Fruit fly (Drosophila melanogaster): ENCODE measurements around the gene Art8.

The Art8 gene

DNA sequence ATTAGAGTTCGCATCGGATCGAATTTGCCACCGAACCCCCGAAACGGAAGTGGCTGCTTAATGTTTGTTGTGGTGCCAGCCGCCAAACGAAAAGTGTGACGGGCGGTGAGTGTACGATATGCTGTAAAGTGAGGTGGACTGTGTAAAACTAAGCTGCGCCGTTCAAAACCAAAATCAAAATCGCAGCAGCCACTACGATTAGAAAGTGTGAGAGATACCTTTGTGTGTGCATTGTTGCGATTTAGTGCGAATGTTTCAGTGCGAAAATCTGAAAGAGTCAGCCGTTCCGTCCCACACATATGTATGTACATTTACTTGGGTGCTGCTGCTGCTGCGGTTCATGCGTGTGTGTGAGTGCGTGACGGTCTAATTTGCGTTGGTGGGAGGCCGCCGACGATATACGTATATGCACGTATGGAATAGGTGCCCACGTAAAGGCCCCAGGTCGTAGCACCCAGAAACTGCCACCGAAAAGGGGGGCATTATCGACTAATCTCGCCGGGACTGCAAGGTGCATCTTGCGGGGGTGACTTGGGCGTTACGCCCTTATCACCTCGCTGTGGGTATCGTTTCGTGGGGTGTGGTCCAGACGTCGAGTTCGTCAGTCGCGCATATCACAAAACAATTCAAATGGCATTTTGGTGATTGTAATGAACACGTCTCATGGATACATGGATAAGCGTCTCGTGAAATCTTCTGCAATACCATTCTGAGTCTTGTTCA lies 33.9 kb downstream of the Art8 start:
- TF ChIP-seq EcR (GFP tag; optimal IDR thresholded peaks at IDR 0.05), result peak; percentile 55
- TF ChIP-seq CG32121 (GFP tag; IDR thresholded peaks at IDR 0.05), result no peak

dm6 chr2L:10976046-10976863 lies 34.6 kb downstream of the Art8 start, which contains the start of the genes ATPsynG and SCAR:
Gene ATPsynG, minus strand, starts transcription at chr2L:10976399.
Gene SCAR, plus strand, starts transcription at chr2L:10976772.
- TF ChIP-seq Ets98B (GFP tag; IDR thresholded peaks at IDR 0.05) (no peak), CG13204 (GFP tag; optimal IDR thresholded peaks at IDR 0.05) (no peak), rn (GFP tag; IDR thresholded peaks at IDR 0.05) (no peak), CG32121 (GFP tag; IDR thresholded peaks at IDR 0.05) (no peak), Pif1A (GFP tag; optimal IDR thresholded peaks at IDR 0.05) (no peak), CG17806 (tag; optimal IDR thresholded peaks at IDR 0.05) (no peak), fd96Ca (GFP tag; IDR thresholded peaks at IDR 0.05) (no peak), CG8301 (tag; optimal IDR thresholded peaks at IDR 0.05) (no peak), CG14655 (GFP tag; optimal IDR thresholded peaks at IDR 0.05) (no peak), CG12605 (GFP tag; IDR thresholded peaks at IDR 0.05) (no peak), CG10348 (GFP tag; IDR thresholded peaks at IDR 0.05) (no peak), Pif1B (GFP tag; optimal IDR thresholded peaks at IDR 0.05) (no peak), D1 (tag; optimal IDR thresholded peaks at IDR 0.05) (no peak), Snoo (tag; optimal IDR thresholded peaks at IDR 0.05) (no peak), EcR (GFP tag; optimal IDR thresholded peaks at IDR 0.05) (no peak), CG34367 (tag; optimal IDR thresholded peaks at IDR 0.05) (no peak), gl (tag; optimal IDR thresholded peaks at IDR 0.05) (no peak), CG8159 (tag; optimal IDR thresholded peaks at IDR 0.05) (no peak), CG9948 (tag; optimal IDR thresholded peaks at IDR 0.05) (no peak), CG15710 (tag; optimal IDR thresholded peaks at IDR 0.05) (no peak)

DNA sequence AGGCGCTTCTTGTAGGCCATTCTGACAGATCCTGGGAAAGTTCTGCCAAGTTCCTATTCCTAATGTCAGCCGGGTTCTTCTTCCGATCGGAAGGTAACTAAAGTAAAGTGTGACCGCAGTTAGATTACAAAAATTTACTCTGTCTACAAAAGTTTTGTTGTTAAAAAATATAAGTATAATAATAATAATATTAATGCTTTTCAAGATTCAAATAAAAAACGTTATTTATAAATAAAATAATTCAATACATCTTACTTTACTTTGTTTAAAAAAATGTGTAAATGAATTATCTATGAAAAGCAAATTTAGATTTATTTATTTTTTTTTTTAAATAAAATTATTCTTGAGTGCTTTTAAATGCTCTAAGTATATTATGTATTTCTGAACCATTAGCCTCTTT lies 35.7 kb downstream of the Art8 start, which contains the start of gene abo:
abo (minus strand) TSS at position 101 of the 400 bp plus-strand sequence.
- no peak for TF ChIP-seq CG9948 (tag; optimal IDR thresholded peaks at IDR 0.05)
- TF ChIP-seq CG8301 (tag; optimal IDR thresholded peaks at IDR 0.05), result no peak
- no peak for TF ChIP-seq Pif1A (GFP tag; optimal IDR thresholded peaks at IDR 0.05)
- no peak for TF ChIP-seq CG8159 (tag; optimal IDR thresholded peaks at IDR 0.05)
- TF ChIP-seq gl (tag; optimal IDR thresholded peaks at IDR 0.05), result no peak

- TF ChIP-seq CG14655 (GFP tag; optimal IDR thresholded peaks at IDR 0.05) (no peak), Snoo (tag; optimal IDR thresholded peaks at IDR 0.05) (no peak), CG17806 (tag; optimal IDR thresholded peaks at IDR 0.05) (no peak), CG34367 (tag; optimal IDR thresholded peaks at IDR 0.05) (no peak), CG15710 (tag; optimal IDR thresholded peaks at IDR 0.05) (no peak), CG10348 (GFP tag; IDR thresholded peaks at IDR 0.05) (no peak), CG13204 (GFP tag; optimal IDR thresholded peaks at IDR 0.05) (no peak), CG8301 (tag; optimal IDR thresholded peaks at IDR 0.05) (no peak), Pif1B (GFP tag; optimal IDR thresholded peaks at IDR 0.05) (no peak), fd96Ca (GFP tag; IDR thresholded peaks at IDR 0.05) (no peak), CG32121 (GFP tag; IDR thresholded peaks at IDR 0.05) (no peak), gl (tag; optimal IDR thresholded peaks at IDR 0.05) (no peak), CG4496 (GFP tag; IDR thresholded peaks at IDR 0.05) (no peak), EcR (GFP tag; optimal IDR thresholded peaks at IDR 0.05) (no peak), Pif1A (GFP tag; optimal IDR thresholded peaks at IDR 0.05) (no peak)
Observed at dm6 chr2L:10974638-10975037, 36.2 kb downstream of the Art8 start.

DNA sequence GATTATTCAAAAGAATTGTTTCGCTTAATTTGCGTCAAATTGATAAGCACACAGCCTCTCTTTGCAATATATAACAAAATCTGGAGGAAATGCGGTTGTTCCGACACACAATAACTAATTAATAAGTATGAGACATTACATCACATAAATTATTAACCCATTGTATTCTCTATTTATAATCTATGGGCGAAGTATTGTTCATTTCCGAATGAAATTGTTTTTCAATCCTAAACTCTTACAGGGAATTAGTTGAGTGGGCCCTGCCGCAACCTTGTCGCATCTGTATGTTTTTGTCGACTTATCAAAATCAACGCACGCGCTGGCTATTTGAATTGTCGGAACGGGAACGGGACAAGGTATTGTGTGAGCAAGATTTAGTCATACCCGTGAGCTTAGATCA lies 38.7 kb downstream of the Art8 start, which contains the start of gene CG16743:
CG16743 (plus strand) TSS at position 57 of the 400 bp plus-strand sequence.
- TF ChIP-seq CG8301 (tag; optimal IDR thresholded peaks at IDR 0.05) (no peak), CG9948 (tag; optimal IDR thresholded peaks at IDR 0.05) (no peak), Pif1A (GFP tag; optimal IDR thresholded peaks at IDR 0.05) (no peak), EcR (GFP tag; optimal IDR thresholded peaks at IDR 0.05) (no peak), D1 (tag; optimal IDR thresholded peaks at IDR 0.05) (no peak), CG4496 (GFP tag; IDR thresholded peaks at IDR 0.05) (no peak), CG15710 (tag; optimal IDR thresholded peaks at IDR 0.05) (no peak), CG14655 (GFP tag; optimal IDR thresholded peaks at IDR 0.05) (no peak), CG13204 (GFP tag; optimal IDR thresholded peaks at IDR 0.05) (no peak)

- TF ChIP-seq fd96Ca (GFP tag; IDR thresholded peaks at IDR 0.05), result 0 out of 3 replicates have a peak, but pooled peaks have one; percentile 14
- no peak for TF ChIP-seq Pif1A (GFP tag; optimal IDR thresholded peaks at IDR 0.05)
- TF ChIP-seq CG8159 (tag; optimal IDR thresholded peaks at IDR 0.05), result peak; percentile 0
Observed at dm6 chr2L:10970134-10970533, 40.8 kb downstream of the Art8 start, which contains the start of the genes Tmem214 and YL-1. Gene Tmem214, minus strand, starts transcription at chr2L:10970275. Gene YL-1, plus strand, starts transcription at chr2L:10970443.

All from whole organism, pupa.